Worm (Caenorhabditis elegans): ENCODE results near the gene cdc-14.

- TF ChIP-seq lsy-2 (tag; optimal IDR thresholded peaks at IDR 0.05) (no peak), nhr-76 (tag; optimal IDR thresholded peaks at IDR 0.05) (no peak), pha-4 (GFP tag; IDR thresholded peaks at IDR 0.05) (no peak), pha-4 (tag; optimal IDR thresholded peaks at IDR 0.05) (no peak), nhr-111 (GFP tag; optimal IDR thresholded peaks at IDR 0.05) (no peak), pqm-1 (tag; optimal IDR thresholded peaks at IDR 0.05) (no peak), unc-62 (GFP tag; optimal IDR thresholded peaks at IDR 0.05 in 1 of 2) (no peak), unc-62 (tag; optimal IDR thresholded peaks at IDR 0.05) (no peak), ama-1 (optimal IDR thresholded peaks at IDR 0.05) (no peak), D1046.2 (GFP tag; IDR thresholded peaks at IDR 0.05) (no peak), skn-1 (tag; optimal IDR thresholded peaks at IDR 0.05) (no peak), mdl-1 (tag; optimal IDR thresholded peaks at IDR 0.05) (no peak), dve-1 (tag; optimal IDR thresholded peaks at IDR 0.05; ENCODE audit: insufficient read depth) (no peak)
Measured at ce11 chrII:5565082-5565623, 28.1 kb downstream of the cdc-14 start.

Data from whole organism, L4 larva.